Fruit fly (Drosophila melanogaster): ENCODE measurements around the gene Slimp.

Gene Slimp

DNA sequence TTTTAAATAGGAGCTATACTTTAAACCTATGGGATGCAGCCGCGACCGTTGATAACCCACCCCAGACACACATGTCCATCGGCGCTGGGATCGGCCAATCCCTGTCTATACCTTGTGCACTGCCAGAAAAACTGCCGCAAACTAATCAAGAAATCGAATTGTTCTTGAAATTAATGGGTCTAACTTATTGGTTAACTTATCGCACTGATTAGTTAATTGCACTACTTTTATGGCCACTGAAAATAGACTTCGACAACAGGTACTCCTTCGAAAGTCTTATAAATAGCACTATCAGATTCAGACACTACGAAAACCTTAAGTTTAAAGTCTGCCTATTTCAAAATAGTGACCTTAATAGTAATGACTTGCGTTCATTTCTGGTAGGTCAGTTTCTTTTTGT is 32.6 kb downstream of the Slimp start, which contains the start of gene CG13607:
TSS of gene CG13607 (minus strand) at position 143 of the 400 bp plus-strand sequence.
- TF ChIP-seq Lpt (GFP tag; optimal IDR thresholded peaks at IDR 0.05): no peak
- TF ChIP-seq svp (GFP tag): peak; percentile 89
- TF ChIP-seq Eip78C (GFP tag): peak; percentile 67
- TF ChIP-seq CG32006 (GFP tag; optimal IDR thresholded peaks at IDR 0.05): peak; percentile 45
- no peak for TF ChIP-seq Gug (GFP tag; IDR thresholded peaks at IDR 0.05)
- TF ChIP-seq Eip75B (GFP tag; optimal IDR thresholded peaks at IDR 0.05): no peak
- TF ChIP-seq CG9139 (GFP tag; optimal IDR thresholded peaks at IDR 0.05): no peak
- no peak for TF ChIP-seq CG15336 (GFP tag; IDR thresholded peaks at IDR 0.05)
- peak; percentile 1 for TF ChIP-seq esn (GFP tag; optimal IDR thresholded peaks at IDR 0.05)

DNA sequence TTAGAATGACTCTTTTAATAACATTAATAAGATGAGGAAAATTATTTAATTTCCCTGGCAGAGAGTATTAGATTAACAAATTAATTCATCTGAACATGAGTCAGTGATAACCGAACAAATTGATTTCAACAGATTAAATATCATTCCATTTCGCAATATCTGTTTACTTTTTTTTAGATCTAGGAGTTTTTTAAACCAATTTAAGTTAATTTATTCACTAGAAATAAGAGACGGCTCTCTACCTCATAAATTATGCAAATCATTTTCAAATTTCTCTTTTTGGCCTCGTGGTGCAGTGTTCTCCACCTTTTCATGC is 35.7 kb downstream of the Slimp start, which contains the start of gene Root:
TSS of gene Root (plus strand) at position 217 of the 316 bp plus-strand sequence.
- TF ChIP-seq CG1621 (tag; optimal IDR thresholded peaks at IDR 0.05): no peak

DNA sequence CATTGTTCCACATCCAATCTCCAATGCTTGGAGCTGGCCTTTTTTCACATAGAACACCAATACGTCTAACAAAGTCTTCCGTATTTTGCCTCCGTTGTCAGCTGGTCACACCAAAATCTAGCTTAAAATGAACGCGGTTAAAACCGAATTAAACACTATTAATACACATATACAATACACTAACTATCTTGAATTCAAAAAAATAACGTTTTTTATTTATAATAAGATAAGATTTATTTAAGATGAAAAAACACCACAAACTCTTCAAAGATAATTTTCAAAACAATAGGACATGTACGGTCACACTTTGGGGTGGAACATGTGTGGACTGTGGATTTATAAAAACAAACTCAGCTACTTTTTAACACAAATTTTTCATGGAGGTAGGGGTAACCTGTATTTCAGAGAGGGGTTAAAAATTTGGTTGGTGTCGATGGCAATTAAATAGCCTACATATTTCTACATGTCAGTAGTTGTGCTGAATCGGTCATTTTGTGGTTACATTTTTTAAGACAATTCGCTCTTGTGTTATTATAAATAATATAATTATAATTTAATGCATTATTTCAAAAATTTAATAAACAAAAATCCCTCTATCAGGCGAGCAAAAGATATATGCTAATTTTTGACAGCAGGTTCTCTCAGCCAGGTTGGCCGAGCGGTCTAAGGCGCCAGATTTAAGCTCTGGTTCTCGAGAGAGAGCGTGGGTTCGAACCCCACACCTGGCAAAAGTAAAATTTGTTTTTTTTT is 36.3 kb downstream of the Slimp start, which contains the start of gene CG13605:
TSS of gene CG13605 (minus strand) at position 70 of the 750 bp plus-strand sequence.
- TF ChIP-seq dac (GFP tag; optimal IDR thresholded peaks at IDR 0.05): peak; percentile 25
- TF ChIP-seq CG34406 (GFP tag; optimal IDR thresholded peaks at IDR 0.05): peak; percentile 66
- peak; percentile 25 for TF ChIP-seq Sox15 (GFP tag; optimal IDR thresholded peaks at IDR 0.05)
- TF ChIP-seq CG6854 (GFP tag; optimal IDR thresholded peaks at IDR 0.05): peak; percentile 69
- TF ChIP-seq cyc (GFP tag; optimal IDR thresholded peaks at IDR 0.05): peak; percentile 63
- TF ChIP-seq Sox14 (GFP tag; optimal IDR thresholded peaks at IDR 0.05): peak; percentile 41
- no peak for TF ChIP-seq CG11902 (GFP tag; optimal IDR thresholded peaks at IDR 0.05)
- TF ChIP-seq CG6276 (GFP tag; optimal IDR thresholded peaks at IDR 0.05): peak; percentile 68
- TF ChIP-seq CG16779 (tag; optimal IDR thresholded peaks at IDR 0.05): peak; percentile 35
- TF ChIP-seq Lpt (GFP tag; optimal IDR thresholded peaks at IDR 0.05): peak; percentile 33
- peak; percentile 57 for TF ChIP-seq CG7368 (GFP tag; optimal IDR thresholded peaks at IDR 0.05)
- TF ChIP-seq Eip93F (GFP tag; optimal IDR thresholded peaks at IDR 0.05): peak; percentile 60
- TF ChIP-seq salr (GFP tag; optimal IDR thresholded peaks at IDR 0.05): peak in 1 of 2 experiments; percentile 5
- TF ChIP-seq Ets21C (GFP tag; optimal IDR thresholded peaks at IDR 0.05): peak; percentile 37
- peak; percentile 6 for TF ChIP-seq fkh (GFP tag; optimal IDR thresholded peaks at IDR 0.05)
- TF ChIP-seq CG4318 (GFP tag; optimal IDR thresholded peaks at IDR 0.05): peak; percentile 43
- TF ChIP-seq fd85E (GFP tag; optimal IDR thresholded peaks at IDR 0.05): peak; percentile 40
- peak; percentile 82 for TF ChIP-seq eg (GFP tag; IDR thresholded peaks at IDR 0.05)
- TF ChIP-seq CG1621 (tag; optimal IDR thresholded peaks at IDR 0.05): no peak
- peak; percentile 53 for TF ChIP-seq CG11762 (GFP tag; optimal IDR thresholded peaks at IDR 0.05; ENCODE audit: insufficient read depth)
- TF ChIP-seq acj6 (GFP tag; optimal IDR thresholded peaks at IDR 0.05): peak; percentile 73
- peak; percentile 60 for TF ChIP-seq CG3032 (tag; optimal IDR thresholded peaks at IDR 0.05)
- TF ChIP-seq CG6163 (GFP tag; IDR thresholded peaks at IDR 0.05): peak; percentile 60; the same call in 2 of the 3 replicates
- TF ChIP-seq CG8119 (GFP tag; IDR thresholded peaks at IDR 0.05): peak; percentile 78; the same call in 2 of the 3 replicates
- peak; percentile 67 for TF ChIP-seq Hr39 (GFP tag; optimal IDR thresholded peaks at IDR 0.05)
- peak; percentile 51 for TF ChIP-seq CG31627 (GFP tag; optimal IDR thresholded peaks at IDR 0.05)
- TF ChIP-seq svp (GFP tag): peak; percentile 66
- TF ChIP-seq achi (GFP tag; optimal IDR thresholded peaks at IDR 0.05): peak; percentile 70
- TF ChIP-seq CG15336 (GFP tag; IDR thresholded peaks at IDR 0.05): peak; percentile 81
- peak; percentile 62 for TF ChIP-seq CG11294 (GFP tag; IDR thresholded peaks at IDR 0.05)
- TF ChIP-seq OdsH (GFP tag; optimal IDR thresholded peaks at IDR 0.05): peak; percentile 76
- no peak for TF ChIP-seq CG9139 (GFP tag; optimal IDR thresholded peaks at IDR 0.05)
- TF ChIP-seq Eip78C (GFP tag): peak; percentile 91
- TF ChIP-seq Blimp-1 (GFP tag; optimal IDR thresholded peaks at IDR 0.05): peak; percentile 18
- peak; percentile 72 for TF ChIP-seq net (GFP tag; optimal IDR thresholded peaks at IDR 0.05)
- peak; percentile 40 for TF ChIP-seq CG8319 (GFP tag; optimal IDR thresholded peaks at IDR 0.05)
- TF ChIP-seq pdm3 (GFP tag; optimal IDR thresholded peaks at IDR 0.05): peak; percentile 65
- TF ChIP-seq CG32006 (GFP tag; optimal IDR thresholded peaks at IDR 0.05): peak; percentile 66
- TF ChIP-seq CG8632 (GFP tag; optimal IDR thresholded peaks at IDR 0.05): peak; percentile 62
- peak; percentile 24 for TF ChIP-seq CG6808 (GFP tag; optimal IDR thresholded peaks at IDR 0.05)
- TF ChIP-seq Sox102F (GFP tag; optimal IDR thresholded peaks at IDR 0.05): peak; percentile 71
- peak; percentile 71 for TF ChIP-seq Hr4 (GFP tag; optimal IDR thresholded peaks at IDR 0.05)
- peak; percentile 79 for TF ChIP-seq esn (GFP tag; optimal IDR thresholded peaks at IDR 0.05)
- peak; percentile 55 for TF ChIP-seq CG10631 (GFP tag; optimal IDR thresholded peaks at IDR 0.05)

All from whole organism, prepupa.